Fruit fly (Drosophila melanogaster) whole organism, embryonic: ENCODE data around the gene defl.

ENCODE experiments used
- Blimp-1 ChIP-seq: fragments of 200-800 bp; sonication (Bioruptor generic); optimal IDR thresholded peaks from 3 replicates; lab custom pipeline; 2018; ENCODE audit warnings: missing biosample characterization, missing genetic modification characterization, mild to moderate bottlenecking, moderate library complexity, missing genetic modification reagents
- CG10274 ChIP-seq: fragments of 200-800 bp; sonication (Bioruptor generic); optimal IDR thresholded peaks from 3 replicates; lab custom pipeline; 2017; ENCODE audit warnings: missing biosample characterization, mild to moderate bottlenecking, missing genetic modification characterization
- CG10321 ChIP-seq: fragments of 200-800 bp; sonication (Bioruptor generic); IDR thresholded peaks from 2 replicates; pipeline ENCODE4 v1.3.6; 2022; ENCODE audit warnings: missing biosample characterization, missing genetic modification characterization
- CG15011 ChIP-seq: fragments of 200-800 bp; sonication (Bioruptor generic); optimal IDR thresholded peaks from 3 replicates; lab custom pipeline; 2018; ENCODE audit warnings: missing biosample characterization, mild to moderate bottlenecking, missing genetic modification characterization
- CG15601 ChIP-seq: fragments of 200-800 bp; sonication (Bioruptor generic); optimal IDR thresholded peaks from 3 replicates; lab custom pipeline; 2019; ENCODE audit warnings: missing biosample characterization, mild to moderate bottlenecking, missing genetic modification characterization, moderate library complexity
- CG1602 ChIP-seq: fragments of 200-800 bp; sonication (Bioruptor generic); optimal IDR thresholded peaks from 3 replicates; lab custom pipeline; 2016; ENCODE audit warnings: missing biosample characterization, missing genetic modification characterization
- CG31224 ChIP-seq: fragments of 200-800 bp; sonication (Bioruptor generic); IDR thresholded peaks from 2 replicates; pipeline ENCODE4 v1.3.6; 2022; ENCODE audit warnings: missing biosample characterization, missing genetic modification characterization
- CG4854 ChIP-seq: fragments of 200-800 bp; sonication (Bioruptor generic); optimal IDR thresholded peaks from 2 replicates; lab custom pipeline; 2016; ENCODE audit warnings: missing biosample characterization, missing genetic modification characterization, inconsistent platforms
- CG5180 ChIP-seq: fragments of 200-800 bp; sonication (Bioruptor generic); optimal IDR thresholded peaks from 3 replicates; lab custom pipeline; 2017; ENCODE audit warnings: missing biosample characterization, missing genetic modification characterization, mild to moderate bottlenecking, moderate library complexity, missing genetic modification reagents
- CG7987 ChIP-seq: fragments of 200-800 bp; sonication (Bioruptor generic); optimal IDR thresholded peaks from 2 replicates; lab custom pipeline; 2018; ENCODE audit warnings: missing biosample characterization, mild to moderate bottlenecking, missing genetic modification characterization, moderate library complexity
- CG8089 ChIP-seq: fragments of 200-800 bp; sonication (Bioruptor generic); optimal IDR thresholded peaks from 3 replicates; lab custom pipeline; 2016; ENCODE audit warnings: missing biosample characterization, missing genetic modification characterization
- D19A ChIP-seq: fragments of 200-800 bp; optimal IDR thresholded peaks from 3 replicates; lab custom pipeline; 2019; ENCODE audit warnings: missing biosample characterization, mild to moderate bottlenecking, missing genetic modification characterization, moderate library complexity
- Dfd ChIP-seq, 2 experiments: fragments of >200 bp; optimal IDR thresholded peaks; 2 replicates each; lab custom pipeline; 2017; ENCODE audit warnings: missing biosample characterization in 2 of 2, missing genetic modification characterization in 2 of 2
- Drgx ChIP-seq: fragments of 200-800 bp; sonication (Bioruptor generic); IDR thresholded peaks from 2 replicates; pipeline ENCODE4 v1.3.6; 2022; ENCODE audit warnings: missing biosample characterization, missing genetic modification characterization
- Ets65A ChIP-seq: fragments of 200-800 bp; sonication (Bioruptor generic); peaks from one replicate; lab custom pipeline; 2016; ENCODE audit warnings: missing biosample characterization, missing genetic modification characterization
- GATAe ChIP-seq: fragments of 200-800 bp; sonication (Bioruptor generic); conservative IDR thresholded peaks from 2 replicates; pipeline ENCODE4 v1.3.6; 2022; ENCODE audit warnings: missing biosample characterization, missing genetic modification characterization
- HmgD ChIP-seq: fragments of 200-800 bp; sonication (Bioruptor generic); optimal IDR thresholded peaks from 3 replicates; lab custom pipeline; 2016; ENCODE audit warnings: missing biosample characterization, missing genetic modification characterization
- Hr78 ChIP-seq, 2 experiments: fragments of 200-800 bp in 1 of 2; fragments of >200 bp in 1 of 2; sonication (Bioruptor generic) in 1 of 2; optimal IDR thresholded peaks; 2 replicates each; lab custom pipeline; 2017 to 2019; ENCODE audit warnings: missing biosample characterization in 2 of 2, missing genetic modification characterization in 2 of 2, mild to moderate bottlenecking in 1 of 2, moderate library complexity in 1 of 2
- Med ChIP-seq: fragments of 200-800 bp; sonication (Bioruptor generic); peaks from one replicate; lab custom pipeline; 2016; ENCODE audit warnings: missing biosample characterization, missing genetic modification characterization, mild to moderate bottlenecking, inconsistent platforms, moderate library complexity
- NC2α ChIP-seq: fragments of 200-800 bp; sonication (Bioruptor generic); optimal IDR thresholded peaks from 2 replicates; lab custom pipeline; 2016; ENCODE audit warnings: missing biosample characterization, missing genetic modification characterization
- Trl ChIP-seq, 3 experiments: fragments of >200 bp in 2 of 3; fragments of 200-800 bp in 1 of 3; sonication (Bioruptor generic) in 1 of 3; optimal IDR thresholded peaks; 2 replicates in 1 of 3; 3 replicates in 2 of 3; lab custom pipeline; 2016 to 2017; ENCODE audit warnings: missing biosample characterization in 1 of 3, missing genetic modification characterization in 1 of 3
- ap ChIP-seq: fragments of 200-800 bp; sonication (Bioruptor generic); IDR thresholded peaks from 2 replicates; pipeline ENCODE4 v1.3.6; 2022; ENCODE audit warnings: missing biosample characterization, missing genetic modification characterization
- cad ChIP-seq: fragments of >200 bp; optimal IDR thresholded peaks from 2 replicates; lab custom pipeline; 2017; ENCODE audit warnings: missing biosample characterization, missing genetic modification characterization
- cas ChIP-seq: fragments of 200-800 bp; sonication (Bioruptor generic); IDR thresholded peaks from 2 replicates; pipeline ENCODE4 v1.3.6; 2022; ENCODE audit warnings: missing biosample characterization, missing genetic modification characterization
- crol ChIP-seq: fragments of 200-800 bp; sonication (Bioruptor generic); IDR thresholded peaks from 2 replicates; pipeline ENCODE4 v1.3.6; 2022; ENCODE audit warnings: missing biosample characterization, missing genetic modification characterization
- dimm ChIP-seq: fragments of 200-800 bp; sonication (Bioruptor generic); IDR thresholded peaks from 2 replicates; pipeline ENCODE4 v1.3.6; 2022; ENCODE audit warnings: missing biosample characterization, missing genetic modification characterization
- dmrt99B ChIP-seq: fragments of 200-800 bp; sonication (Bioruptor generic); optimal IDR thresholded peaks from 2 replicates; lab custom pipeline; 2018; ENCODE audit warnings: missing biosample characterization, mild to moderate bottlenecking, missing genetic modification characterization, moderate library complexity
- dysf ChIP-seq: fragments of 200-800 bp; sonication (Bioruptor generic); IDR thresholded peaks from 3 replicates; pipeline ENCODE4 v1.3.6; 2022; ENCODE audit warnings: missing biosample characterization, missing genetic modification characterization
- exex ChIP-seq: fragments of 200-800 bp; sonication (Bioruptor generic); optimal IDR thresholded peaks from 4 replicates; lab custom pipeline; 2018; ENCODE audit warnings: missing biosample characterization, mild to moderate bottlenecking, missing genetic modification characterization, moderate library complexity
- fd3F ChIP-seq: fragments of 200-800 bp; sonication (Bioruptor generic); optimal IDR thresholded peaks from 2 replicates; lab custom pipeline; 2018; ENCODE audit warnings: missing biosample characterization, mild to moderate bottlenecking, missing genetic modification characterization, moderate library complexity
- fd64A ChIP-seq: fragments of 200-800 bp; sonication (Bioruptor generic); optimal IDR thresholded peaks from 3 replicates; lab custom pipeline; 2018; ENCODE audit warnings: missing biosample characterization, mild to moderate bottlenecking, missing genetic modification characterization
- gsb-n ChIP-seq: fragments of 200-800 bp; sonication (Bioruptor generic); optimal IDR thresholded peaks from 3 replicates; lab custom pipeline; 2018; ENCODE audit warnings: missing biosample characterization, mild to moderate bottlenecking, missing genetic modification characterization
- mirr ChIP-seq: fragments of 200-800 bp; sonication (Bioruptor generic); optimal IDR thresholded peaks from 3 replicates; lab custom pipeline; 2018; ENCODE audit warnings: missing biosample characterization, mild to moderate bottlenecking, missing genetic modification characterization
- nmo ChIP-seq: fragments of 200-800 bp; sonication (Bioruptor generic); optimal IDR thresholded peaks from 2 replicates; lab custom pipeline; 2018; ENCODE audit warnings: missing biosample characterization, mild to moderate bottlenecking, missing genetic modification characterization, moderate library complexity
- onecut ChIP-seq: fragments of 200-800 bp; sonication (Bioruptor generic); IDR thresholded peaks from 2 replicates; pipeline ENCODE4 v1.3.6; 2022; ENCODE audit warnings: missing biosample characterization, missing genetic modification characterization
- pita ChIP-seq: fragments of 200-800 bp; sonication (Bioruptor generic); optimal IDR thresholded peaks from 2 replicates; lab custom pipeline; 2017; ENCODE audit warnings: missing biosample characterization, mild to moderate bottlenecking, missing genetic modification characterization
- sd ChIP-seq: fragments of 200-800 bp; sonication (Bioruptor generic); optimal IDR thresholded peaks from 3 replicates; lab custom pipeline; 2018; ENCODE audit warnings: missing biosample characterization, mild to moderate bottlenecking, missing genetic modification characterization, moderate library complexity
- sens ChIP-seq: fragments of 200-800 bp; sonication (Bioruptor generic); peaks from one replicate; lab custom pipeline; 2016; ENCODE audit warnings: missing biosample characterization, missing genetic modification characterization
- seq ChIP-seq: fragments of 200-800 bp; sonication (Bioruptor generic); IDR thresholded peaks from 2 replicates; pipeline ENCODE4 v1.3.6; 2022; ENCODE audit warnings: missing biosample characterization, missing genetic modification characterization
- slbo ChIP-seq: fragments of 200-800 bp; sonication (Bioruptor generic); IDR thresholded peaks from 2 replicates; pipeline ENCODE4 v1.3.6; 2022; ENCODE audit warnings: missing biosample characterization, missing genetic modification characterization
- slp2 ChIP-seq: fragments of 200-800 bp; sonication (Bioruptor generic); optimal IDR thresholded peaks from 2 replicates; lab custom pipeline; 2016; ENCODE audit warnings: missing biosample characterization, missing genetic modification characterization
- sug ChIP-seq: fragments of 200-800 bp; optimal IDR thresholded peaks from 2 replicates; lab custom pipeline; 2019; ENCODE audit warnings: missing biosample characterization, mild to moderate bottlenecking, missing genetic modification characterization, moderate library complexity
- trh ChIP-seq: fragments of 200-800 bp; sonication (Bioruptor generic); optimal IDR thresholded peaks from 2 replicates; lab custom pipeline; 2016; ENCODE audit warnings: missing biosample characterization, missing genetic modification characterization

Gene defl

dm6 chr3L:9704162-9704748 lies 19.0 kb upstream of the defl start, which contains the start of gene CG16711 (continued):
- peak; percentile 18 for TF ChIP-seq CG15601 (tag; lab: Kevin White, UChicago)

- TF ChIP-seq CG10321 (GFP tag; lab: Robert Waterston, UW) (no peak), Med (GFP tag; lab: Kevin White, UChicago) (peak; percentile 4), Ets65A (peak; percentile 92)
These were observed 17.6 kb upstream of the defl start for dm6 chr3L:9705591-9705990.

dm6 chr3L:9708797-9709196 lies 14.4 kb upstream of the defl start:
- TF ChIP-seq CG8089 (GFP tag; lab: Kevin White, UChicago) (no peak), pita (GFP tag; lab: Kevin White, UChicago) (no peak), Dfd (GFP tag; optimal IDR thresholded peaks at IDR 0.05; lab: Kevin White, UChicago) (peak in 1 of 2 experiments; percentile 93), dmrt99B (no peak), fd3F (GFP tag; lab: Kevin White, UChicago) (no peak), cad (GFP tag; lab: Kevin White, UChicago) (no peak), dimm (GFP tag; lab: Robert Waterston, UW) (0 out of 2 replicates have a peak, but pooled peaks have one; percentile 21), NC2α (GFP tag; lab: Kevin White, UChicago) (no peak), Drgx (GFP tag; lab: Robert Waterston, UW) (no peak), CG15011 (GFP tag; lab: Kevin White, UChicago) (no peak)

- TF ChIP-seq Blimp-1 (GFP tag; lab: Kevin White, UChicago), result no peak
- TF ChIP-seq fd3F (GFP tag; lab: Kevin White, UChicago), result no peak
- no peak for TF ChIP-seq seq (GFP tag; lab: Robert Waterston, UW)
- no peak for TF ChIP-seq HmgD
- TF ChIP-seq slbo (GFP tag; lab: Robert Waterston, UW), result no peak
- TF ChIP-seq CG1602, result no peak
- no peak for TF ChIP-seq fd64A (GFP tag; lab: Kevin White, UChicago)
- TF ChIP-seq sug (tag; lab: Kevin White, UChicago), result no peak
- no peak for TF ChIP-seq CG7987 (GFP tag; lab: Kevin White, UChicago)
- no peak for TF ChIP-seq CG31224 (GFP tag; lab: Robert Waterston, UW)
- no peak for TF ChIP-seq trh (GFP tag; lab: Kevin White, UChicago)
- no peak for TF ChIP-seq Trl (optimal IDR thresholded peaks at IDR 0.05; lab: Kevin White, UChicago)
- TF ChIP-seq Trl (GFP tag; optimal IDR thresholded peaks at IDR 0.05; lab: Kevin White, UChicago), result no peak
- TF ChIP-seq dysf (GFP tag; lab: Robert Waterston, UW), result no peak
- TF ChIP-seq CG5180, result no peak
These were observed 12.0 kb upstream of the defl start for dm6 chr3L:9711203-9711602.

- peak in 1 of 2 experiments; percentile 89 for TF ChIP-seq Hr78 (GFP tag; optimal IDR thresholded peaks at IDR 0.05; lab: Kevin White, UChicago)
- TF ChIP-seq crol, result peak; percentile 46; the same call in 1 of the 2 replicates
- TF ChIP-seq GATAe (GFP tag; lab: Robert Waterston, UW), result peak; percentile 26; the same call in 1 of the 2 replicates
- no peak for TF ChIP-seq gsb-n (tag; lab: Kevin White, UChicago)
- TF ChIP-seq exex (tag; lab: Kevin White, UChicago), result peak; percentile 31
- TF ChIP-seq CG10274 (GFP tag; lab: Kevin White, UChicago), result peak; percentile 35
- no peak for TF ChIP-seq nmo
- TF ChIP-seq sens, result peak; percentile 66
- TF ChIP-seq CG4854, result no peak
- TF ChIP-seq mirr (GFP tag; lab: Kevin White, UChicago), result peak; percentile 2
- no peak for TF ChIP-seq onecut
- TF ChIP-seq D19A, result peak; percentile 71
- peak; percentile 1 for TF ChIP-seq sd (tag; lab: Kevin White, UChicago)
- no peak for TF ChIP-seq ap (GFP tag; lab: Robert Waterston, UW)
- TF ChIP-seq slp2 (GFP tag; lab: Kevin White, UChicago), result no peak
- TF ChIP-seq cas (GFP tag; lab: Robert Waterston, UW), result no peak
These were observed 11.0 kb upstream of the defl start for dm6 chr3L:9712066-9712789.
